Fruit fly (Drosophila melanogaster): ENCODE data around the gene CG13639.

The CG13639 gene

dm6 chr3R:24864719-24865400 is 4.7 kb upstream of the CG13639 start, which contains the start of the genes Srg1 and Elal (continued):
- peak; percentile 51 for TF ChIP-seq sug (tag; optimal IDR thresholded peaks at IDR 0.05)
- TF ChIP-seq Taf1 (GFP tag; IDR thresholded peaks at IDR 0.05) = 0 out of 2 replicates have a peak, but pooled peaks have one; percentile 21
- peak; percentile 38 for TF ChIP-seq CG30403 (GFP tag; optimal IDR thresholded peaks at IDR 0.05)
- TF ChIP-seq CG9609 (GFP tag; optimal IDR thresholded peaks at IDR 0.05) = no peak
- peak; percentile 26; the same call in 1 of the 2 replicates for TF ChIP-seq CG10366 (GFP tag; IDR thresholded peaks at IDR 0.05)
- TF ChIP-seq Dp (GFP tag; optimal IDR thresholded peaks at IDR 0.05) = no peak
- TF ChIP-seq CG12391 (tag; optimal IDR thresholded peaks at IDR 0.05) = peak; percentile 44
- peak; percentile 33 for TF ChIP-seq CG7556 (GFP tag; optimal IDR thresholded peaks at IDR 0.05)
- TF ChIP-seq Hmr (GFP tag; optimal IDR thresholded peaks at IDR 0.05) = peak; percentile 14
- peak; percentile 11; the same call in 1 of the 2 replicates for TF ChIP-seq Atf6 (GFP tag; IDR thresholded peaks at IDR 0.05)
- TF ChIP-seq CG17385 (GFP tag; optimal IDR thresholded peaks at IDR 0.05) = peak; percentile 0
- TF ChIP-seq pfk (GFP tag; optimal IDR thresholded peaks at IDR 0.05) = peak; percentile 30
- TF ChIP-seq CG18599 (GFP tag; optimal IDR thresholded peaks at IDR 0.05) = peak; percentile 61
- 0 out of 2 replicates have a peak, but pooled peaks have one; percentile 17 for TF ChIP-seq E2f1 (GFP tag; IDR thresholded peaks at IDR 0.05)
- peak; percentile 10 for TF ChIP-seq CG13424 (tag; optimal IDR thresholded peaks at IDR 0.05)
- peak; percentile 12 for TF ChIP-seq ind (GFP tag; optimal IDR thresholded peaks at IDR 0.05)
- peak; percentile 36 for TF ChIP-seq CG9727 (GFP tag; optimal IDR thresholded peaks at IDR 0.05)
- TF ChIP-seq dmrt11E (tag; optimal IDR thresholded peaks at IDR 0.05) = peak; percentile 7
- TF ChIP-seq ash1 (GFP tag; optimal IDR thresholded peaks at IDR 0.05) = no peak
- peak; percentile 31; the same call in 1 of the 2 replicates for TF ChIP-seq CG3847 (GFP tag; IDR thresholded peaks at IDR 0.05)
- no peak for TF ChIP-seq Trl (optimal IDR thresholded peaks at IDR 0.05)
- no peak for TF ChIP-seq Trl (GFP tag; optimal IDR thresholded peaks at IDR 0.05)
- TF ChIP-seq tll (GFP tag; optimal IDR thresholded peaks at IDR 0.05) = no peak
- no peak for TF ChIP-seq CG2202 (tag; optimal IDR thresholded peaks at IDR 0.05)
- peak; percentile 6 for TF ChIP-seq Xbp1 (GFP tag; optimal IDR thresholded peaks at IDR 0.05)
- peak; percentile 19 for TF ChIP-seq CG3281 (GFP tag; optimal IDR thresholded peaks at IDR 0.05)
- TF ChIP-seq nerfin-1 (tag; optimal IDR thresholded peaks at IDR 0.05) = no peak
- peak; percentile 32 for TF ChIP-seq CG10267 (tag; optimal IDR thresholded peaks at IDR 0.05)
- 0 out of 2 replicates have a peak, but pooled peaks have one; percentile 14 for TF ChIP-seq wdn (GFP tag; IDR thresholded peaks at IDR 0.05)
- TF ChIP-seq unc-4 (GFP tag; IDR thresholded peaks at IDR 0.05; ENCODE audit: partially characterized antibody) = no peak
- peak; percentile 44; the same call in 1 of the 2 replicates for TF ChIP-seq Rfx (GFP tag; IDR thresholded peaks at IDR 0.05)
- TF ChIP-seq danr (GFP tag; IDR thresholded peaks at IDR 0.05) = no peak
- peak; percentile 53; the same call in 1 of the 2 replicates for TF ChIP-seq CG32532 (GFP tag; IDR thresholded peaks at IDR 0.05)
- peak; percentile 25 for TF ChIP-seq zen (tag; optimal IDR thresholded peaks at IDR 0.05)
- TF ChIP-seq CG2712 (tag; optimal IDR thresholded peaks at IDR 0.05) = peak; percentile 40
- TF ChIP-seq gsb-n (tag; optimal IDR thresholded peaks at IDR 0.05) = peak; percentile 5
- no peak for TF ChIP-seq hkb (optimal IDR thresholded peaks at IDR 0.05)
- no peak for TF ChIP-seq hkb (GFP tag; IDR thresholded peaks at IDR 0.05)
- TF ChIP-seq prd (optimal IDR thresholded peaks at IDR 0.05) = no peak
- peak; percentile 61; the same call in 1 of the 3 replicates for TF ChIP-seq prd (GFP tag; IDR thresholded peaks at IDR 0.05)
- TF ChIP-seq cwo (GFP tag; optimal IDR thresholded peaks at IDR 0.05) = peak; percentile 24
- 0 out of 3 replicates have a peak, but pooled peaks have one; percentile 19 for TF ChIP-seq Dbx (GFP tag; IDR thresholded peaks at IDR 0.05)
- TF ChIP-seq dysf (GFP tag; IDR thresholded peaks at IDR 0.05) = peak; percentile 41; the same call in 1 of the 3 replicates
- TF ChIP-seq CG10209 (GFP tag; optimal IDR thresholded peaks at IDR 0.05) = peak; percentile 6
- TF ChIP-seq ewg (GFP tag; optimal IDR thresholded peaks at IDR 0.05) = no peak
- peak; percentile 13 for TF ChIP-seq CG15601 (tag; optimal IDR thresholded peaks at IDR 0.05)
- no peak for TF ChIP-seq chif (GFP tag; optimal IDR thresholded peaks at IDR 0.05)
- TF ChIP-seq toy (GFP tag; IDR thresholded peaks at IDR 0.05) = 0 out of 2 replicates have a peak, but pooled peaks have one; percentile 12
- peak; percentile 7 for TF ChIP-seq CG13775 (GFP tag; optimal IDR thresholded peaks at IDR 0.05)
